Fruit fly (Drosophila melanogaster) whole organism, embryonic: ENCODE data around the gene CG18788.
A peak's percentile ranks its signal among the peaks of the same experiment; 100 is the strongest.

Source experiments
- Abd-B ChIP-seq: fragments of 200-800 bp; sonication (Bioruptor generic); optimal IDR thresholded peaks from 2 replicates; lab custom pipeline; 2018; ENCODE audit warnings: missing biosample characterization, mild to moderate bottlenecking, missing genetic modification characterization, moderate library complexity
- Awh ChIP-seq: fragments of 200-800 bp; sonication (Bioruptor generic); IDR thresholded peaks from 2 replicates; pipeline ENCODE4, ENCODE4 v1.3.6; 2022; ENCODE audit warnings: missing biosample characterization, missing genetic modification characterization
- Bteb2 ChIP-seq: fragments of 200-800 bp; sonication (Bioruptor generic); optimal IDR thresholded peaks from 2 replicates; lab custom pipeline; 2016; ENCODE audit warnings: missing biosample characterization, missing genetic modification characterization
- CG10565 ChIP-seq: fragments of 200-800 bp; sonication (Bioruptor generic); optimal IDR thresholded peaks from 3 replicates; lab custom pipeline; 2016; ENCODE audit warnings: missing biosample characterization, mild to moderate bottlenecking, missing genetic modification characterization
- CG12236 ChIP-seq: fragments of 200-800 bp; sonication (Bioruptor generic); optimal IDR thresholded peaks from 2 replicates; lab custom pipeline; 2016; ENCODE audit warnings: missing biosample characterization, missing genetic modification characterization
- CG13775 ChIP-seq: fragments of 200-800 bp; sonication (Bioruptor generic); optimal IDR thresholded peaks from 3 replicates; lab custom pipeline; 2017; ENCODE audit warnings: missing biosample characterization, mild to moderate bottlenecking, missing genetic modification characterization
- CG14014 ChIP-seq: fragments of 200-800 bp; sonication (Bioruptor generic); IDR thresholded peaks from 2 replicates; pipeline ENCODE4 v1.3.6; 2022; ENCODE audit warnings: missing biosample characterization, missing genetic modification characterization
- CG17328 ChIP-seq: fragments of 200-800 bp; sonication (Bioruptor generic); IDR thresholded peaks from 2 replicates; pipeline ENCODE4 v1.3.6; 2022; ENCODE audit warnings: missing biosample characterization, missing genetic modification characterization
- CG18011 ChIP-seq: fragments of 200-800 bp; sonication (Bioruptor generic); optimal IDR thresholded peaks from 2 replicates; lab custom pipeline; 2017; ENCODE audit warnings: missing biosample characterization, missing genetic modification characterization, mild to moderate bottlenecking, moderate library complexity, missing genotype
- CG18476 ChIP-seq: fragments of 200-800 bp; sonication (Bioruptor generic); optimal IDR thresholded peaks from 2 replicates; lab custom pipeline; 2016; ENCODE audit warnings: missing biosample characterization, mild to moderate bottlenecking, missing genetic modification characterization
- CG30020 ChIP-seq: fragments of 200-800 bp; optimal IDR thresholded peaks from 2 replicates; lab custom pipeline; 2019; ENCODE audit warnings: missing biosample characterization, mild to moderate bottlenecking, missing genetic modification characterization, moderate library complexity
- CG3163 ChIP-seq: fragments of 200-800 bp; sonication (Bioruptor generic); optimal IDR thresholded peaks from 3 replicates; lab custom pipeline; 2016; ENCODE audit warnings: missing biosample characterization, missing genetic modification characterization
- CG32532 ChIP-seq: fragments of 200-800 bp; sonication (Bioruptor generic); IDR thresholded peaks from 2 replicates; pipeline ENCODE4 v1.3.6; 2022; ENCODE audit warnings: missing biosample characterization, missing genetic modification characterization
- CG6654 ChIP-seq: fragments of 200-800 bp; sonication (Bioruptor generic); optimal IDR thresholded peaks from 2 replicates; lab custom pipeline; 2017; ENCODE audit warnings: missing biosample characterization, mild to moderate bottlenecking, missing genetic modification characterization
- CG6791 ChIP-seq: fragments of 200-800 bp; sonication (Bioruptor generic); IDR thresholded peaks from 3 replicates; pipeline ENCODE4 v1.3.6; 2022; ENCODE audit warnings: missing biosample characterization, missing genetic modification characterization; ENCODE audit not compliant: partially characterized antibody
- CG7556 ChIP-seq: fragments of 200-800 bp; sonication (Bioruptor generic); optimal IDR thresholded peaks from 2 replicates; lab custom pipeline; 2017; ENCODE audit warnings: missing biosample characterization, mild to moderate bottlenecking, missing genetic modification characterization
- CG8388 ChIP-seq: fragments of 200-800 bp; sonication (Bioruptor generic); optimal IDR thresholded peaks from 2 replicates; lab custom pipeline; 2019; ENCODE audit warnings: missing biosample characterization, mild to moderate bottlenecking, missing genetic modification characterization, moderate library complexity
- CG8478 ChIP-seq: fragments of >200 bp; optimal IDR thresholded peaks from 2 replicates; lab custom pipeline; 2018
- CHES-1-like ChIP-seq: fragments of 200-800 bp; sonication (Bioruptor generic); optimal IDR thresholded peaks from 2 replicates; lab custom pipeline; 2016; ENCODE audit warnings: missing biosample characterization, missing genetic modification characterization
- Doc2 ChIP-seq: fragments of 200-800 bp; sonication (Bioruptor generic); IDR thresholded peaks from 2 replicates; pipeline ENCODE4 v1.3.6; 2022; ENCODE audit warnings: missing biosample characterization, missing genetic modification characterization
- Dref ChIP-seq: fragments of 200-800 bp; sonication (Bioruptor generic); IDR thresholded peaks from 2 replicates; pipeline ENCODE4 v1.3.6; 2022; ENCODE audit warnings: missing biosample characterization, missing genetic modification characterization
- Lhr ChIP-seq: fragments of 200-800 bp; sonication (Bioruptor generic); optimal IDR thresholded peaks from 3 replicates; lab custom pipeline; 2017; ENCODE audit warnings: mild to moderate bottlenecking, missing biosample characterization, missing genetic modification reagents, missing genetic modification characterization
- Lpt ChIP-seq: fragments of >200 bp; optimal IDR thresholded peaks from 2 replicates; lab custom pipeline; 2018; ENCODE audit warnings: missing biosample characterization, missing genetic modification characterization
- Max ChIP-seq: fragments of 200-800 bp; sonication (Bioruptor generic); optimal IDR thresholded peaks from 2 replicates; lab custom pipeline; 2016; ENCODE audit warnings: missing biosample characterization, mild to moderate bottlenecking, missing genetic modification characterization
- Med ChIP-seq: fragments of 200-800 bp; sonication (Bioruptor generic); peaks from one replicate; lab custom pipeline; 2016; ENCODE audit warnings: missing biosample characterization, missing genetic modification characterization, mild to moderate bottlenecking, inconsistent platforms, moderate library complexity
- Mrtf ChIP-seq: fragments of 200-800 bp; sonication (Bioruptor generic); IDR thresholded peaks from 3 replicates; pipeline ENCODE4 v1.3.6; 2022; ENCODE audit warnings: missing biosample characterization, missing genetic modification characterization
- Neu2 ChIP-seq: fragments of 200-800 bp; sonication (Bioruptor generic); optimal IDR thresholded peaks from 3 replicates; lab custom pipeline; 2016; ENCODE audit warnings: missing biosample characterization, missing genetic modification characterization, borderline replicate concordance
- Nf-YB ChIP-seq: fragments of 200-800 bp; sonication (Bioruptor generic); optimal IDR thresholded peaks from 3 replicates; lab custom pipeline; 2019; ENCODE audit warnings: missing biosample characterization, mild to moderate bottlenecking, missing genetic modification characterization, moderate library complexity
- Nf-YC ChIP-seq: fragments of 200-800 bp; optimal IDR thresholded peaks from 3 replicates; lab custom pipeline; 2019; ENCODE audit warnings: missing biosample characterization, mild to moderate bottlenecking, missing genetic modification characterization, moderate library complexity
- NfI ChIP-seq: fragments of 200-800 bp; sonication (Bioruptor generic); optimal IDR thresholded peaks from 3 replicates; lab custom pipeline; 2018; ENCODE audit warnings: missing biosample characterization, mild to moderate bottlenecking, missing genetic modification characterization, moderate library complexity
- Oli ChIP-seq: fragments of 200-800 bp; sonication (Bioruptor generic); optimal IDR thresholded peaks from 2 replicates; lab custom pipeline; 2018; ENCODE audit warnings: missing biosample characterization, mild to moderate bottlenecking, missing genetic modification characterization, moderate library complexity
- Scr ChIP-seq: fragments of 200-800 bp; sonication (Bioruptor generic); IDR thresholded peaks from 2 replicates; pipeline ENCODE4 v1.3.6; 2022; ENCODE audit warnings: missing biosample characterization, missing genetic modification characterization; ENCODE audit not compliant: partially characterized antibody
- Sin3A ChIP-seq: fragments of >200 bp; optimal IDR thresholded peaks from 2 replicates; lab custom pipeline; 2018
- Xrp1 ChIP-seq: fragments of 200-800 bp; sonication (Bioruptor generic); IDR thresholded peaks from 2 replicates; pipeline ENCODE4 v1.3.6; 2022; ENCODE audit warnings: missing biosample characterization, missing genetic modification characterization
- bowl ChIP-seq: fragments of 200-800 bp; sonication (Bioruptor generic); IDR thresholded peaks from 2 replicates; pipeline ENCODE4 v1.3.6; 2022; ENCODE audit warnings: missing biosample characterization, missing genetic modification characterization
- caup ChIP-seq: fragments of 200-800 bp; sonication (Bioruptor generic); optimal IDR thresholded peaks from 3 replicates; lab custom pipeline; 2017; ENCODE audit warnings: missing biosample characterization, mild to moderate bottlenecking, missing genetic modification characterization, moderate library complexity; ENCODE audit not compliant: severe bottlenecking
- ci ChIP-seq: fragments of 200-800 bp; sonication (Bioruptor generic); IDR thresholded peaks from 3 replicates; pipeline ENCODE4 v1.3.6; 2022; ENCODE audit warnings: missing biosample characterization, missing genetic modification characterization
- dmrt11E ChIP-seq: fragments of 200-800 bp; sonication (Bioruptor generic); optimal IDR thresholded peaks from 3 replicates; lab custom pipeline; 2018; ENCODE audit warnings: missing biosample characterization, mild to moderate bottlenecking, missing genetic modification characterization, moderate library complexity
- emc ChIP-seq: fragments of 200-800 bp; sonication (Bioruptor generic); optimal IDR thresholded peaks from 2 replicates; lab custom pipeline; 2016; ENCODE audit warnings: missing biosample characterization, missing genetic modification characterization
- fru ChIP-seq: fragments of >200 bp; optimal IDR thresholded peaks from 2 replicates; lab custom pipeline; 2017
- fu2 ChIP-seq: fragments of 200-800 bp; sonication (Bioruptor generic); optimal IDR thresholded peaks from 2 replicates; lab custom pipeline; 2016; ENCODE audit warnings: missing biosample characterization, missing genetic modification characterization
- gcm ChIP-seq: fragments of 200-800 bp; sonication (Bioruptor generic); optimal IDR thresholded peaks from 2 replicates; lab custom pipeline; 2019; ENCODE audit warnings: missing biosample characterization, mild to moderate bottlenecking, missing genetic modification characterization, moderate library complexity
- klu ChIP-seq: fragments of 200-800 bp; sonication (Bioruptor generic); IDR thresholded peaks from 2 replicates; pipeline ENCODE4 v1.3.6; 2022; ENCODE audit warnings: missing biosample characterization, missing genetic modification characterization
- oc ChIP-seq: fragments of 200-800 bp; sonication (Bioruptor generic); optimal IDR thresholded peaks from 2 replicates; lab custom pipeline; 2018; ENCODE audit warnings: missing biosample characterization, mild to moderate bottlenecking, missing genetic modification characterization, moderate library complexity
- org-1 ChIP-seq: fragments of 200-800 bp; sonication (Bioruptor generic); optimal IDR thresholded peaks from 2 replicates; lab custom pipeline; 2017; ENCODE audit warnings: missing biosample characterization, missing genetic modification characterization
- ranshi ChIP-seq: fragments of 200-800 bp; sonication (Bioruptor generic); IDR thresholded peaks from 2 replicates; pipeline ENCODE4 v1.3.6; 2022; ENCODE audit warnings: missing biosample characterization, missing genetic modification characterization
- schlank ChIP-seq: fragments of 200-800 bp; sonication (Bioruptor generic); optimal IDR thresholded peaks from 2 replicates; lab custom pipeline; 2018; ENCODE audit warnings: missing biosample characterization, mild to moderate bottlenecking, missing genetic modification characterization
- slbo ChIP-seq: fragments of 200-800 bp; sonication (Bioruptor generic); IDR thresholded peaks from 2 replicates; pipeline ENCODE4 v1.3.6; 2022; ENCODE audit warnings: missing biosample characterization, missing genetic modification characterization
- sqz ChIP-seq: fragments of 200-800 bp; sonication (Bioruptor generic); optimal IDR thresholded peaks from 3 replicates; lab custom pipeline; 2018; ENCODE audit warnings: missing biosample characterization, mild to moderate bottlenecking, missing genetic modification characterization
- stwl ChIP-seq: fragments of 200-800 bp; sonication (Bioruptor generic); optimal IDR thresholded peaks from 3 replicates; lab custom pipeline; 2018; ENCODE audit warnings: missing biosample characterization, mild to moderate bottlenecking, missing genetic modification characterization, moderate library complexity
- zen2 ChIP-seq: fragments of 200-800 bp; sonication (Bioruptor generic); IDR thresholded peaks from 3 replicates; pipeline ENCODE4 v1.3.6; 2022; ENCODE audit warnings: missing biosample characterization, missing genetic modification characterization; ENCODE audit not compliant: partially characterized antibody

The CG18788 gene

dm6 chr2L:12003792-12004210 is 30.2 kb upstream of the CG18788 start (continued):
- no peak for TF ChIP-seq CG13775 (GFP tag; lab: Kevin White, UChicago)
- TF ChIP-seq CG17328 (GFP tag; lab: Robert Waterston, UW), result no peak
- peak; percentile 25 for TF ChIP-seq Sin3A (lab: Kevin White, UChicago)
- TF ChIP-seq Nf-YB (GFP tag; lab: Kevin White, UChicago), result peak; percentile 96
- TF ChIP-seq Lhr (GFP tag; lab: Kevin White, UChicago), result peak; percentile 57
- peak; percentile 62 for TF ChIP-seq CG8478 (lab: Kevin White, UChicago)
- TF ChIP-seq CG10565 (GFP tag; lab: Kevin White, UChicago), result no peak
- TF ChIP-seq Xrp1 (GFP tag; lab: Robert Waterston, UW), result no peak
- TF ChIP-seq Bteb2, result no peak
- TF ChIP-seq Abd-B (GFP tag; lab: Kevin White, UChicago), result peak; percentile 56
- TF ChIP-seq emc, result no peak
- TF ChIP-seq zen2 (GFP tag; lab: Robert Waterston, UW), result no peak
- no peak for TF ChIP-seq schlank (tag; lab: Kevin White, UChicago)
- no peak for TF ChIP-seq fru (lab: Kevin White, UChicago)
- no peak for TF ChIP-seq CG32532 (GFP tag; lab: Robert Waterston, UW)
- TF ChIP-seq CG6791, result no peak
- peak; percentile 97 for TF ChIP-seq Nf-YC (tag; lab: Kevin White, UChicago)
- no peak for TF ChIP-seq Scr (GFP tag; lab: Robert Waterston, UW)
- TF ChIP-seq Oli (tag; lab: Kevin White, UChicago), result no peak
- no peak for TF ChIP-seq CG12236
- no peak for TF ChIP-seq oc
- no peak for TF ChIP-seq org-1 (GFP tag; lab: Kevin White, UChicago)
- TF ChIP-seq CG7556 (GFP tag; lab: Kevin White, UChicago), result no peak
- no peak for TF ChIP-seq Doc2 (GFP tag; lab: Robert Waterston, UW)
- no peak for TF ChIP-seq CG18011 (GFP tag; lab: Kevin White, UChicago)
- TF ChIP-seq CG3163 (GFP tag; lab: Kevin White, UChicago), result peak; percentile 33

dm6 chr2L:12004211-12004979 is 29.6 kb upstream of the CG18788 start:
- TF ChIP-seq CG18476 (GFP tag; lab: Kevin White, UChicago), result no peak
- no peak for TF ChIP-seq Lpt (GFP tag; lab: Kevin White, UChicago)
- TF ChIP-seq sqz (GFP tag; lab: Kevin White, UChicago), result peak; percentile 72
- TF ChIP-seq Dref (GFP tag; lab: Robert Waterston, UW), result no peak
- no peak for TF ChIP-seq klu (GFP tag; lab: Robert Waterston, UW)
- no peak for TF ChIP-seq CG30020 (tag; lab: Kevin White, UChicago)
- TF ChIP-seq Med (GFP tag; lab: Kevin White, UChicago), result peak; percentile 93
- peak; percentile 74 for TF ChIP-seq caup (GFP tag; lab: Kevin White, UChicago)
- peak; percentile 77 for TF ChIP-seq CHES-1-like
- TF ChIP-seq NfI, result peak; percentile 22
- TF ChIP-seq CG8388 (GFP tag; lab: Kevin White, UChicago), result peak; percentile 64
- TF ChIP-seq Awh (GFP tag; lab: Robert Waterston, UW), result no peak
- TF ChIP-seq ranshi (GFP tag; lab: Robert Waterston, UW), result no peak
- no peak for TF ChIP-seq fu2 (GFP tag; lab: Kevin White, UChicago)
- no peak for TF ChIP-seq Mrtf (GFP tag; lab: Robert Waterston, UW)
- TF ChIP-seq CG6654 (GFP tag; lab: Kevin White, UChicago), result peak; percentile 26
- TF ChIP-seq dmrt11E (tag; lab: Kevin White, UChicago), result peak; percentile 70
- no peak for TF ChIP-seq ci (GFP tag; lab: Robert Waterston, UW)
- no peak for TF ChIP-seq CG14014 (GFP tag; lab: Robert Waterston, UW)
- peak; percentile 24 for TF ChIP-seq Max (GFP tag; lab: Kevin White, UChicago)
- no peak for TF ChIP-seq stwl (tag; lab: Kevin White, UChicago)
- no peak for TF ChIP-seq slbo
- no peak for TF ChIP-seq Neu2 (GFP tag; lab: Kevin White, UChicago)
- no peak for TF ChIP-seq bowl (GFP tag; lab: Robert Waterston, UW)
- TF ChIP-seq gcm (GFP tag; lab: Kevin White, UChicago), result peak; percentile 68
